Worm (Caenorhabditis elegans) whole organism, mixed stage, embryonic: ENCODE results near the gene F58H1.2.

Experiments
- M03D4.4 ChIP-seq: sonication (generic microtip); optimal IDR thresholded peaks from 2 replicates; lab custom pipeline; 2017; ENCODE audit warnings: mild to moderate bottlenecking, missing genetic modification characterization, missing compliant biosample characterization
- bed-3 ChIP-seq: fragments of 200-800 bp; sonication (Bioruptor generic); optimal IDR thresholded peaks from 3 replicates; lab custom pipeline; 2018; ENCODE audit warnings: mild to moderate bottlenecking, missing genetic modification characterization, moderate library complexity, missing compliant biosample characterization
- blmp-1 ChIP-seq: fragments of 150-350 bp; optimal IDR thresholded peaks from 2 replicates; lab custom pipeline; 2014; ENCODE audit warnings: missing biosample characterization, missing genetic modification characterization
- ceh-39 ChIP-seq: fragments of 150-350 bp; optimal IDR thresholded peaks from 2 replicates; lab custom pipeline; 2014; ENCODE audit warnings: missing biosample characterization, missing genetic modification characterization
- ceh-43 ChIP-seq: fragments of 200-800 bp; sonication (Bioruptor generic); optimal IDR thresholded peaks from 2 replicates; lab custom pipeline; 2018; ENCODE audit warnings: mild to moderate bottlenecking, missing genetic modification characterization, moderate library complexity, missing compliant biosample characterization
- ceh-83 ChIP-seq: fragments of 200-800 bp; sonication (Bioruptor generic); optimal IDR thresholded peaks from 2 replicates; lab custom pipeline; 2018; ENCODE audit warnings: mild to moderate bottlenecking, missing genetic modification characterization, missing compliant biosample characterization
- ces-1 ChIP-seq: fragments of 150-350 bp; optimal IDR thresholded peaks from 2 replicates; lab custom pipeline; 2014; ENCODE audit warnings: missing biosample characterization, missing genetic modification reagents, missing genetic modification characterization
- cnd-1 ChIP-seq: fragments of 200-800 bp; sonication (Bioruptor generic); optimal IDR thresholded peaks from 2 replicates; lab custom pipeline; 2018; ENCODE audit warnings: mild to moderate bottlenecking, missing genetic modification characterization, missing compliant biosample characterization
- drap-1 ChIP-seq: fragments of 200-800 bp; sonication (Bioruptor generic); optimal IDR thresholded peaks from 3 replicates; lab custom pipeline; 2018; ENCODE audit warnings: mild to moderate bottlenecking, missing genetic modification characterization, missing compliant biosample characterization
- elt-1 ChIP-seq: sonication (generic microtip); optimal IDR thresholded peaks from 2 replicates; lab custom pipeline; 2017; ENCODE audit warnings: missing genetic modification characterization, mild to moderate bottlenecking, missing compliant biosample characterization, antibody characterized with exemption, moderate library complexity, borderline replicate concordance; ENCODE audit not compliant: insufficient read depth
- elt-3 ChIP-seq: fragments of 150-350 bp; optimal IDR thresholded peaks from 2 replicates; lab custom pipeline; 2014; ENCODE audit warnings: missing biosample characterization, missing genetic modification characterization
- flh-1 ChIP-seq: fragments of 200-800 bp; sonication (Bioruptor generic); optimal IDR thresholded peaks from 2 replicates; lab custom pipeline; 2018; ENCODE audit warnings: mild to moderate bottlenecking, missing genetic modification characterization, moderate library complexity, missing compliant biosample characterization
- ham-2 ChIP-seq: fragments of 200-800 bp; sonication (Bioruptor generic); optimal IDR thresholded peaks from 2 replicates; lab custom pipeline; 2018; ENCODE audit warnings: mild to moderate bottlenecking, missing genetic modification characterization, missing compliant biosample characterization
- hlh-1 ChIP-seq: fragments of 150-350 bp; optimal IDR thresholded peaks from 2 replicates; lab custom pipeline; 2014; ENCODE audit warnings: missing biosample characterization, missing genetic modification reagents, missing genetic modification characterization
- lin-13 ChIP-seq: fragments of 150-350 bp; optimal IDR thresholded peaks from 2 replicates; lab custom pipeline; 2014; ENCODE audit warnings: missing biosample characterization, missing genetic modification characterization
- lsy-2 ChIP-seq: fragments of 150-350 bp; optimal IDR thresholded peaks from 2 replicates; lab custom pipeline; 2014; ENCODE audit warnings: missing biosample characterization, missing genetic modification characterization
- mep-1 ChIP-seq: fragments of 150-350 bp; optimal IDR thresholded peaks from 2 replicates; lab custom pipeline; 2017; ENCODE audit warnings: missing biosample characterization, missing genetic modification reagents, missing genetic modification characterization, inconsistent platforms
- mls-2 ChIP-seq: sonication (generic microtip); optimal IDR thresholded peaks from 2 replicates; lab custom pipeline; 2016; ENCODE audit warnings: mild to moderate bottlenecking, missing genetic modification characterization, moderate library complexity, missing compliant biosample characterization
- nhr-12 ChIP-seq: fragments of 150-350 bp; optimal IDR thresholded peaks from 2 replicates; lab custom pipeline; 2014; ENCODE audit warnings: missing biosample characterization, missing genetic modification characterization
- nhr-2 ChIP-seq: fragments of 150-350 bp; optimal IDR thresholded peaks from 2 replicates; lab custom pipeline; 2014; ENCODE audit warnings: missing biosample characterization, missing genetic modification characterization
- nhr-28 ChIP-seq: fragments of 150-350 bp; optimal IDR thresholded peaks from 2 replicates; lab custom pipeline; 2014; ENCODE audit warnings: missing biosample characterization, missing genetic modification characterization
- nhr-76 ChIP-seq: sonication (generic microtip); optimal IDR thresholded peaks from 2 replicates; lab custom pipeline; 2017; ENCODE audit warnings: missing biosample characterization, missing genetic modification characterization
- pha-4 ChIP-seq: fragments of 150-350 bp; optimal IDR thresholded peaks from 2 replicates; lab custom pipeline; 2018; ENCODE audit warnings: missing biosample characterization, missing genetic modification reagents, missing genetic modification characterization
- sem-2 ChIP-seq: fragments of 200-800 bp; sonication (Bioruptor generic); optimal IDR thresholded peaks from 2 replicates; lab custom pipeline; 2018; ENCODE audit warnings: mild to moderate bottlenecking, missing genetic modification characterization, missing compliant biosample characterization
- snpc-4 ChIP-seq: fragments of 150-350 bp; optimal IDR thresholded peaks from 2 replicates; lab custom pipeline; 2014; ENCODE audit warnings: missing biosample characterization, missing genetic modification characterization
- sptf-1 ChIP-seq: sonication (generic microtip); optimal IDR thresholded peaks from 2 replicates; lab custom pipeline; 2017; ENCODE audit warnings: mild to moderate bottlenecking, missing genetic modification characterization, moderate library complexity, missing compliant biosample characterization
- tbx-8 ChIP-seq: fragments of 200-800 bp; sonication (Bioruptor generic); optimal IDR thresholded peaks from 2 replicates; lab custom pipeline; 2018; ENCODE audit warnings: mild to moderate bottlenecking, missing genetic modification characterization, moderate library complexity, missing compliant biosample characterization
- unc-120 ChIP-seq: sonication (generic microtip); optimal IDR thresholded peaks from 2 replicates; lab custom pipeline; 2017; ENCODE audit warnings: missing genetic modification characterization, missing compliant biosample characterization; ENCODE audit not compliant: poor library complexity, severe bottlenecking
- unc-39 ChIP-seq: fragments of 150-350 bp; optimal IDR thresholded peaks from 2 replicates; lab custom pipeline; 2014; ENCODE audit warnings: missing biosample characterization, missing genetic modification characterization
- unc-62 ChIP-seq: fragments of 150-350 bp; optimal IDR thresholded peaks from 2 replicates; lab custom pipeline; 2014; ENCODE audit warnings: missing biosample characterization, missing genetic modification reagents, missing genetic modification characterization
- zip-8 ChIP-seq: fragments of 150-350 bp; optimal IDR thresholded peaks from 2 replicates; lab custom pipeline; 2014; ENCODE audit warnings: missing biosample characterization, missing genetic modification characterization
- ztf-11 ChIP-seq: fragments of 150-350 bp; optimal IDR thresholded peaks from 2 replicates; lab custom pipeline; 2014; ENCODE audit warnings: missing biosample characterization, missing genetic modification characterization

The F58H1.2 gene

DNA sequence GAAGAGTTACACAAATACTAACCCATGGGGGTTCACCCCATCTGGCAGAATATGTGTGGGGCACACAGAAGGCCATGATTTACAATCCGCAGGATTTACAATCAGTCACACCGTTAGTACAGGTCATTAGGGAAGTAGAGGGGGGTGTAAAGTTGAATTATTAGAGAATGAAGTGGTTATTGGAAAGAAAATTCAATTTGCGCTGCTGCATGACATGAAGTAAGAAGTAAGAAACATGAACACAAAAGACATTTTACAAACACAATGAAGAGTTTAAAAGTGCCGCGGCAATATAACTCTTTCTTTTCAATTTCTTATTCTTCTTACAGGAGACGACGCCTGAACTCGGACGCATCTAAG, 31.9 kb downstream of the F58H1.2 start:
- TF ChIP-seq lin-13 (tag; lab: Kevin White, UChicago) (no peak), flh-1 (GFP tag; lab: Kevin White, UChicago) (no peak), snpc-4 (tag; lab: Kevin White, UChicago) (no peak), unc-62 (GFP tag; lab: Kevin White, UChicago) (peak; percentile 36), nhr-2 (tag; lab: Kevin White, UChicago) (peak; percentile 84), sptf-1 (peak; percentile 19), M03D4.4 (tag; lab: Kevin White, UChicago) (no peak), ces-1 (peak; percentile 59), cnd-1 (tag; lab: Kevin White, UChicago) (peak; percentile 48), unc-39 (tag; lab: Kevin White, UChicago) (no peak), bed-3 (GFP tag; lab: Kevin White, UChicago) (no peak)

DNA sequence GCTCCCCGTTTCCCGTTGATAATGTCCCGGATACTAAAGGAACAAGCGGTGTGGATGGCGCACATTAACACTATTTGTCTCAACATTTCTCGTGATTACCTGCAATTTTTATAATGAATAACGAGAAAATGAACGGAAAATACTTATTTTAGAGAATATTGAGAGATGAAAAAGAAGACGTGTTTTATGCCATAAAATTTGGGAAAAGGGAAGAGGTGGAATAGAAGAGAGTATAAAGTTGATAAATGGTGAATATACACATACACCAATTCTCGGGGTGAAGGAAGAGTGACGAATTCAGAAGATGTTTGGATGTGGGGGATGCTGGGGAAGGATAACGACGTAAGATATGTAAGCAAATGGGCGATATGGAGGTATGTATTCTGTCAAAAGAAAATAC, 35.8 kb downstream of the F58H1.2 start, which contains the start of gene F58H1.7:
Gene F58H1.7, minus strand, starts transcription at position 101 of the 400 bp plus-strand sequence.
- TF ChIP-seq hlh-1 (tag; lab: Kevin White, UChicago) (no peak), nhr-12 (tag; lab: Kevin White, UChicago) (no peak), ceh-83 (GFP tag; lab: Kevin White, UChicago) (no peak), unc-120 (tag; lab: Kevin White, UChicago) (no peak), nhr-76 (tag; lab: Kevin White, UChicago) (no peak), blmp-1 (tag; lab: Kevin White, UChicago) (no peak), lsy-2 (no peak)
- TF ChIP-seq, all 35 proteins: peak for 0

ce11 chrV:11975233-11975632, 46.3 kb downstream of the F58H1.2 start, which contains the start of gene cpr-1:
Gene cpr-1, plus strand, starts transcription at chrV:11975551.
- no peak for TF ChIP-seq snpc-4 (tag; lab: Kevin White, UChicago)
- no peak for TF ChIP-seq mep-1 (tag; lab: Kevin White, UChicago)
- no peak for TF ChIP-seq hlh-1 (tag; lab: Kevin White, UChicago)
- no peak for TF ChIP-seq ham-2 (GFP tag; lab: Kevin White, UChicago)
- TF ChIP-seq elt-3, result no peak
- no peak for TF ChIP-seq lsy-2
- no peak for TF ChIP-seq zip-8 (tag; lab: Kevin White, UChicago)
- TF ChIP-seq nhr-28 (tag; lab: Kevin White, UChicago), result no peak
- TF ChIP-seq drap-1 (GFP tag; lab: Kevin White, UChicago), result no peak
- no peak for TF ChIP-seq unc-62 (GFP tag; lab: Kevin White, UChicago)
- no peak for TF ChIP-seq ceh-39
- no peak for TF ChIP-seq blmp-1 (tag; lab: Kevin White, UChicago)

- TF ChIP-seq flh-1 (GFP tag; lab: Kevin White, UChicago) (no peak), sptf-1 (no peak), ces-1 (no peak), nhr-2 (tag; lab: Kevin White, UChicago) (no peak), cnd-1 (tag; lab: Kevin White, UChicago) (no peak)
- TF ChIP-seq, all 35 proteins: peak for 0
These were observed 47.8 kb downstream of the F58H1.2 start for ce11 chrV:11976734-11977133.

DNA sequence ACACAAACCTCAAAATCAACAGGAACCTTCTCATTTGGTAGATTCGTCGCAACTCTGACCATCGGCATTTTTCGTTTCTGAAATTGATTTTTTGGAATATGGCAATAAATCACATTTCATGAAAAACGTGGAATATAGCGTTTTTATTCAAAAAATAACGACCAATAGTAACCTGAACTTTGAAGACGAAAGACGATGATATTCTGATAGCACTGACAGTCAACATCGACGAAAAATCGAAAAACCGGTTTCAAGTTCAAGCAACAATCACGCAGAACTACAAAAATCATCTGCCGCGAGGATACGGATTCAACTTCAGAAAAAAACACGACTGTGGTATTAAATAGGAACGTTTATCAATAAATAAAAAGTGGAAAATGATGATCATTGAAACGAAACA, 49.3 kb downstream of the F58H1.2 start, which contains the start of gene mif-2:
Gene mif-2, minus strand, starts transcription at position 281 of the 400 bp plus-strand sequence.
- TF ChIP-seq unc-120 (tag; lab: Kevin White, UChicago) (no peak), ceh-39 (no peak), lsy-2 (no peak), elt-3 (no peak), elt-1 (tag; lab: Kevin White, UChicago) (no peak), sptf-1 (no peak), hlh-1 (tag; lab: Kevin White, UChicago) (no peak), nhr-76 (tag; lab: Kevin White, UChicago) (no peak), mls-2 (tag; lab: Kevin White, UChicago) (no peak), ztf-11 (no peak), snpc-4 (tag; lab: Kevin White, UChicago) (no peak), sem-2 (GFP tag; lab: Kevin White, UChicago) (no peak), tbx-8 (GFP tag; lab: Kevin White, UChicago) (no peak), pha-4 (tag; lab: Kevin White, UChicago) (no peak), ceh-83 (GFP tag; lab: Kevin White, UChicago) (no peak), ceh-43 (GFP tag; lab: Kevin White, UChicago) (no peak), nhr-28 (tag; lab: Kevin White, UChicago) (no peak), nhr-2 (tag; lab: Kevin White, UChicago) (no peak)
